Fruit fly (Drosophila melanogaster): Measurements from ENCODE around the gene Hpf1.

The Hpf1 gene

DNA sequence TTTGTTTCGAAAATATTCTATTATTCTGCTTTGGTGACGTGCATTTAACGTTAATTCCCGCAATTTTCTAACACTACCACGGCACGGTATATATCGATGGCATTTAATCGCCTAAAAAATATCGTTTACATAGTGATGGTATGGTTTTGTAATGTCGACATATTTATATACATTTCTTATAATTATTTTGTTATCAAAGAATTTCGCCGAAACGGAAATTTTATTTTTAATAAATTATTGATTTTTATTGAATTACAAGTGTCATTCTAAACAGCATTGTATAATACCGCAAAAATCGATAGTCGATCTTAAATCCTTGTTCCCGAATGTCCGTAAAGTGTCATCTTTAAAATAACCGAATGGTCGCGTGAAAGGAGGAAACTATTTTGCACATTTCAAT is 32.8 kb downstream of the Hpf1 start, which contains the start of the genes Sec20 and dgrn (continued):
- TF ChIP-seq CG4730 (GFP tag; IDR thresholded peaks at IDR 0.05) (0 out of 2 replicates have a peak, but pooled peaks have one; percentile 20), crp (GFP tag; optimal IDR thresholded peaks at IDR 0.05) (peak in 1 of 2 experiments; percentile 6), CG15514 (GFP tag; optimal IDR thresholded peaks at IDR 0.05) (peak; percentile 64), Sry-δ (GFP tag; optimal IDR thresholded peaks at IDR 0.05) (peak; percentile 92), CG8359 (GFP tag; optimal IDR thresholded peaks at IDR 0.05; ENCODE audit: borderline replicate concordance) (no peak), CG8924 (tag; optimal IDR thresholded peaks at IDR 0.05) (peak; percentile 73), dpn (GFP tag; optimal IDR thresholded peaks at IDR 0.05) (peak; percentile 64 to 79), CG12219 (GFP tag; optimal IDR thresholded peaks at IDR 0.05) (no peak), Adf1 (GFP tag; IDR thresholded peaks at IDR 0.05) (peak; percentile 45), CG2120 (GFP tag; optimal IDR thresholded peaks at IDR 0.05) (peak; percentile 84), CG32767 (GFP tag; IDR thresholded peaks at IDR 0.05) (peak; percentile 55; the same call in 1 of the 2 replicates), twi (tag; optimal IDR thresholded peaks at IDR 0.05) (peak; percentile 60), mirr (GFP tag; optimal IDR thresholded peaks at IDR 0.05) (no peak), Ets97D (GFP tag; optimal IDR thresholded peaks at IDR 0.05) (peak; percentile 67), disco-r (GFP tag; optimal IDR thresholded peaks at IDR 0.05) (no peak), Opbp (GFP tag; IDR thresholded peaks at IDR 0.05; ENCODE audit: partially characterized antibody) (peak; percentile 94), vnd (GFP tag; IDR thresholded peaks at IDR 0.05; ENCODE audit: partially characterized antibody) (peak; percentile 94), ATbp (GFP tag; optimal IDR thresholded peaks at IDR 0.05) (no peak), run (tag; optimal IDR thresholded peaks at IDR 0.05) (no peak), CG5180 (GFP tag; optimal IDR thresholded peaks at IDR 0.05) (no peak), CG9727 (GFP tag; optimal IDR thresholded peaks at IDR 0.05) (peak; percentile 57), fru (optimal IDR thresholded peaks at IDR 0.05) (no peak), sima (GFP tag; optimal IDR thresholded peaks at IDR 0.05) (no peak), Dfd (GFP tag; optimal IDR thresholded peaks at IDR 0.05) (no peak), CG31365 (tag; optimal IDR thresholded peaks at IDR 0.05) (no peak), pho (GFP tag; optimal IDR thresholded peaks at IDR 0.05) (peak; percentile 29), wor (GFP tag; IDR thresholded peaks at IDR 0.05) (no peak), mld (GFP tag; IDR thresholded peaks at IDR 0.05; ENCODE audit: partially characterized antibody) (peak; percentile 92), hth (optimal IDR thresholded peaks at IDR 0.05) (no peak), hkb (optimal IDR thresholded peaks at IDR 0.05) (no peak), hkb (GFP tag; IDR thresholded peaks at IDR 0.05) (peak; percentile 46; the same call in 1 of the 2 replicates), Meics (GFP tag; optimal IDR thresholded peaks at IDR 0.05) (peak; percentile 46), CG6791 (GFP tag; IDR thresholded peaks at IDR 0.05; ENCODE audit: partially characterized antibody) (peak; percentile 92), Poxn (GFP tag; IDR thresholded peaks at IDR 0.05) (no peak), CTCF (GFP tag; optimal IDR thresholded peaks at IDR 0.05) (no peak), fu2 (GFP tag; optimal IDR thresholded peaks at IDR 0.05) (no peak), CG1647 (GFP tag; optimal IDR thresholded peaks at IDR 0.05) (peak; percentile 67), CG10209 (GFP tag; optimal IDR thresholded peaks at IDR 0.05) (peak; percentile 41), CG6813 (GFP tag; optimal IDR thresholded peaks at IDR 0.05) (no peak), CG8765 (GFP tag; IDR thresholded peaks at IDR 0.05) (no peak), sc (optimal IDR thresholded peaks at IDR 0.05) (no peak), sc (GFP tag; optimal IDR thresholded peaks at IDR 0.05) (peak; percentile 30), sqz (GFP tag; optimal IDR thresholded peaks at IDR 0.05) (peak; percentile 15), MTF-1 (GFP tag; optimal IDR thresholded peaks at IDR 0.05; ENCODE audit: borderline replicate concordance) (no peak), CG10959 (GFP tag; IDR thresholded peaks at IDR 0.05) (peak; percentile 28; the same call in 1 of the 2 replicates), trh (GFP tag; optimal IDR thresholded peaks at IDR 0.05) (no peak), CG4617 (GFP tag; optimal IDR thresholded peaks at IDR 0.05; ENCODE audit: borderline replicate concordance) (peak; percentile 96), CG18011 (GFP tag; optimal IDR thresholded peaks at IDR 0.05) (no peak), psq (GFP tag; optimal IDR thresholded peaks at IDR 0.05) (peak; percentile 35), cas (GFP tag; IDR thresholded peaks at IDR 0.05) (no peak), dysf (GFP tag; IDR thresholded peaks at IDR 0.05) (peak; percentile 46; the same call in 1 of the 3 replicates), pnt (GFP tag; optimal IDR thresholded peaks at IDR 0.05) (peak; percentile 11)

All from whole organism, embryonic.